Worm (Caenorhabditis elegans) whole organism, mixed stage, embryonic: ENCODE data around the gene K08B5.1.

ENCODE experiments used
- bed-3 ChIP-seq: fragments of 200-800 bp; sonication (Bioruptor generic); optimal IDR thresholded peaks from 3 replicates; lab custom pipeline; 2018; ENCODE audit warnings: mild to moderate bottlenecking, missing genetic modification characterization, moderate library complexity, missing compliant biosample characterization
- ceh-39 ChIP-seq: fragments of 150-350 bp; optimal IDR thresholded peaks from 2 replicates; lab custom pipeline; 2014; ENCODE audit warnings: missing biosample characterization, missing genetic modification characterization
- ceh-83 ChIP-seq: fragments of 200-800 bp; sonication (Bioruptor generic); optimal IDR thresholded peaks from 2 replicates; lab custom pipeline; 2018; ENCODE audit warnings: mild to moderate bottlenecking, missing genetic modification characterization, missing compliant biosample characterization
- ces-1 ChIP-seq: fragments of 150-350 bp; optimal IDR thresholded peaks from 2 replicates; lab custom pipeline; 2014; ENCODE audit warnings: missing biosample characterization, missing genetic modification reagents, missing genetic modification characterization
- cnd-1 ChIP-seq: fragments of 200-800 bp; sonication (Bioruptor generic); optimal IDR thresholded peaks from 2 replicates; lab custom pipeline; 2018; ENCODE audit warnings: mild to moderate bottlenecking, missing genetic modification characterization, missing compliant biosample characterization
- drap-1 ChIP-seq: fragments of 200-800 bp; sonication (Bioruptor generic); optimal IDR thresholded peaks from 3 replicates; lab custom pipeline; 2018; ENCODE audit warnings: mild to moderate bottlenecking, missing genetic modification characterization, missing compliant biosample characterization
- elt-1 ChIP-seq: sonication (generic microtip); optimal IDR thresholded peaks from 2 replicates; lab custom pipeline; 2017; ENCODE audit warnings: missing genetic modification characterization, mild to moderate bottlenecking, missing compliant biosample characterization, antibody characterized with exemption, moderate library complexity, borderline replicate concordance; ENCODE audit not compliant: insufficient read depth
- elt-3 ChIP-seq: fragments of 150-350 bp; optimal IDR thresholded peaks from 2 replicates; lab custom pipeline; 2014; ENCODE audit warnings: missing biosample characterization, missing genetic modification characterization
- ham-2 ChIP-seq: fragments of 200-800 bp; sonication (Bioruptor generic); optimal IDR thresholded peaks from 2 replicates; lab custom pipeline; 2018; ENCODE audit warnings: mild to moderate bottlenecking, missing genetic modification characterization, missing compliant biosample characterization
- hlh-1 ChIP-seq: fragments of 150-350 bp; optimal IDR thresholded peaks from 2 replicates; lab custom pipeline; 2014; ENCODE audit warnings: missing biosample characterization, missing genetic modification reagents, missing genetic modification characterization
- lin-13 ChIP-seq: fragments of 150-350 bp; optimal IDR thresholded peaks from 2 replicates; lab custom pipeline; 2014; ENCODE audit warnings: missing biosample characterization, missing genetic modification characterization
- lsy-2 ChIP-seq: fragments of 150-350 bp; optimal IDR thresholded peaks from 2 replicates; lab custom pipeline; 2014; ENCODE audit warnings: missing biosample characterization, missing genetic modification characterization
- mep-1 ChIP-seq: fragments of 150-350 bp; optimal IDR thresholded peaks from 2 replicates; lab custom pipeline; 2017; ENCODE audit warnings: missing biosample characterization, missing genetic modification reagents, missing genetic modification characterization, inconsistent platforms
- nhr-12 ChIP-seq: fragments of 150-350 bp; optimal IDR thresholded peaks from 2 replicates; lab custom pipeline; 2014; ENCODE audit warnings: missing biosample characterization, missing genetic modification characterization
- nhr-2 ChIP-seq: fragments of 150-350 bp; optimal IDR thresholded peaks from 2 replicates; lab custom pipeline; 2014; ENCODE audit warnings: missing biosample characterization, missing genetic modification characterization
- nhr-237 ChIP-seq: fragments of 150-350 bp; optimal IDR thresholded peaks from 2 replicates; lab custom pipeline; 2014; ENCODE audit warnings: missing biosample characterization, missing genetic modification characterization
- nhr-28 ChIP-seq: fragments of 150-350 bp; optimal IDR thresholded peaks from 2 replicates; lab custom pipeline; 2014; ENCODE audit warnings: missing biosample characterization, missing genetic modification characterization
- nhr-76 ChIP-seq: sonication (generic microtip); optimal IDR thresholded peaks from 2 replicates; lab custom pipeline; 2017; ENCODE audit warnings: missing biosample characterization, missing genetic modification characterization
- pha-4 ChIP-seq: fragments of 150-350 bp; optimal IDR thresholded peaks from 2 replicates; lab custom pipeline; 2018; ENCODE audit warnings: missing biosample characterization, missing genetic modification reagents, missing genetic modification characterization
- sem-2 ChIP-seq: fragments of 200-800 bp; sonication (Bioruptor generic); optimal IDR thresholded peaks from 2 replicates; lab custom pipeline; 2018; ENCODE audit warnings: mild to moderate bottlenecking, missing genetic modification characterization, missing compliant biosample characterization
- snpc-4 ChIP-seq: fragments of 150-350 bp; optimal IDR thresholded peaks from 2 replicates; lab custom pipeline; 2014; ENCODE audit warnings: missing biosample characterization, missing genetic modification characterization
- sptf-1 ChIP-seq: sonication (generic microtip); optimal IDR thresholded peaks from 2 replicates; lab custom pipeline; 2017; ENCODE audit warnings: mild to moderate bottlenecking, missing genetic modification characterization, moderate library complexity, missing compliant biosample characterization
- tbx-8 ChIP-seq: fragments of 200-800 bp; sonication (Bioruptor generic); optimal IDR thresholded peaks from 2 replicates; lab custom pipeline; 2018; ENCODE audit warnings: mild to moderate bottlenecking, missing genetic modification characterization, moderate library complexity, missing compliant biosample characterization
- unc-120 ChIP-seq: sonication (generic microtip); optimal IDR thresholded peaks from 2 replicates; lab custom pipeline; 2017; ENCODE audit warnings: missing genetic modification characterization, missing compliant biosample characterization; ENCODE audit not compliant: poor library complexity, severe bottlenecking
- unc-39 ChIP-seq: fragments of 150-350 bp; optimal IDR thresholded peaks from 2 replicates; lab custom pipeline; 2014; ENCODE audit warnings: missing biosample characterization, missing genetic modification characterization
- unc-62 ChIP-seq: fragments of 150-350 bp; optimal IDR thresholded peaks from 2 replicates; lab custom pipeline; 2014; ENCODE audit warnings: missing biosample characterization, missing genetic modification reagents, missing genetic modification characterization
- zip-8 ChIP-seq: fragments of 150-350 bp; optimal IDR thresholded peaks from 2 replicates; lab custom pipeline; 2014; ENCODE audit warnings: missing biosample characterization, missing genetic modification characterization
- ztf-11 ChIP-seq: fragments of 150-350 bp; optimal IDR thresholded peaks from 2 replicates; lab custom pipeline; 2014; ENCODE audit warnings: missing biosample characterization, missing genetic modification characterization

Gene K08B5.1

DNA sequence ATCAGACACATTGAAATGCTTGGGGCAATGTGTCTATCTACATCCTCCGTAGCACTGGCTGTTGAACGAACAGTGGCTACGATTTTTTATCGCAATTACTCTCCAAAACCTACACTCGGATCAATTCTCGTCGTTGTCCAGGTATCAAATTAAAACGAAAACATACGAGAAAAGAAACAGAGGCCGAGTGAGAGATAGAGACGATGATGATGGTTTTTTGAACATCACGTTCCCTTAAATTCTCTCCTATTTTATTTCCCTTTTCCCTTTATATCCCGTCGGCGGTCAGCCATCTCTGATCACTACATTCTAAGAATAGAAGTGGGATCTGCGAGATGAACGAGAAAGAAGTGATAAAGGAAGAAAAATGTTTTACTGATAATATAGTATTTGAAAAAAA, 1.2 kb downstream of the K08B5.1 start:
- TF ChIP-seq lsy-2 (no peak), ztf-11 (tag; lab: Kevin White, UChicago) (no peak), mep-1 (tag; lab: Kevin White, UChicago) (no peak), bed-3 (no peak), ces-1 (GFP tag; lab: Kevin White, UChicago) (no peak), elt-3 (tag; lab: Kevin White, UChicago) (no peak), ceh-39 (no peak)

DNA sequence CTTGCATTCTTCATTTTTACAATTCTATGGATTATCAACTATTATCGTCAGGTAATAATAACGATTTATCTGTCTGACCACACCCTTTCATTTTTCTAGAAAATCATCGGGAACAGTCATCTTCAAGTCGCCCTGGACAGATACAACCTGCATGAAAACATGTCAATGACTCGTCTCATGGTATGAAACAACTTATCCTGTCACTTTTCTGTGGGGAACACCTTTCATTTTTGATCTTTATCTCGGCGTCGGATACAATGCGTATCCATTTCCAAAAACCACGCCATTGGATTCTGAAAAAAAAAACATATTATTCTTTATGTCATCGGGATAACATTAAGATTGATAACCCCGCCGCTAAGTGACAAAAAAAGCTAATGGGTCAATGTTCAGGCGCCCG, 2.7 kb downstream of the K08B5.1 start:
- TF ChIP-seq unc-120 (tag; lab: Kevin White, UChicago), result no peak
- no peak for TF ChIP-seq ceh-39
- no peak for TF ChIP-seq elt-1 (tag; lab: Kevin White, UChicago)

DNA sequence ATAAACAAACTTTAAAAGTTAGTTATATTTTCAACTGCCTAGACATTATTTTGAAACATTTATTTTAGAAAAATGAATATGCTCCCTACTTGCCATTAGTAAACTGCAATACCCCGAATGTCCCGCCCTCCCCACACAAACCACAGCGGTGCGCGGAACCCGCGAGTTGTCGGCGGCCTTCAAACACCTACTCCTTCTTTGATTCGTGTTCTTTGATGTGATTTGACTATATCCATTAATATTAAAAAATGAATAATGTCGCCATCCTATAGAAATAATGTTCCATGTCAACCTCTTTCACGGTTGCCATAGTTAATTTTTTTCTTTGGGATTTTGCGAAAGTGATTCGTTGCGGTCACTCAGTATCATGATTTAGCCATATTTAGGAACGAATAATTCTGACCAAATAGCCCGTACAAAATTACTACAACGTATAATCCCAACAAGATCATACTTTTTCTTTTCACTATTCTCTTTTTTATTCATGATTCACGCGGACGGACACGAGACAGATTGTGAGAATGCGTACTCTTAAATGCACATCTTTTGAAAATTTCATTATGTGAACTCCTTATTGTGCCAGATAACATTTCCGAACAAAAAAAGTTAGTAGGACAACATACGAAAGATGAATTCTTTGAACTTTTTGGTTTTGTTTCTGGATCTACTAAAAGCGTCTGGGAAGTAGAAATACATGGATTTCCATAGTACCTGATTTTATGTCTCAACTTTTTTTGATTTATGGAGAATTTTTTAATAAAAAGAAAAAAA, 6.5 kb downstream of the K08B5.1 start:
- TF ChIP-seq unc-39 (tag; lab: Kevin White, UChicago) (no peak), ceh-39 (peak; percentile 2)
- TF ChIP-seq, all 35 proteins: peak for 1

DNA sequence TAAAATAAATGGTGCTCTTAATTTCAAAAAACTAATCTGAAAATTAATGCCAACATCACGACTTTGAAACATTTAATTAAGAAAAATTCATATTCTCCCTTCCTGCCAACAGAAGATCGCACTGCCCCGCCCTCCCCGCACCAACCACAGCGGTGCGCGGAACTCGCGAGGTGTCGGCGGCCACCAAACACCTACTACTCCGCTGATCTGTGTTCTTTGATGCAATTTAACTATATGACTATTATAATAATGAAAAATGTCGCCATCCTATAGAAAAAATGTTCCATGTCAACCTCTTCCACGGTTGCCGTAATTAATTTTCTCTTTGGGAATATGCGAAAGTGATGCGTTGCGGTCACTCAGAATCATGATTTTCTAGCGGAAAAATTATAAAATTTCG, 7.5 kb downstream of the K08B5.1 start:
- TF ChIP-seq lin-13 (tag; lab: Kevin White, UChicago) (no peak), nhr-2 (no peak), ceh-83 (no peak), unc-39 (tag; lab: Kevin White, UChicago) (no peak), nhr-12 (tag; lab: Kevin White, UChicago) (no peak)

DNA sequence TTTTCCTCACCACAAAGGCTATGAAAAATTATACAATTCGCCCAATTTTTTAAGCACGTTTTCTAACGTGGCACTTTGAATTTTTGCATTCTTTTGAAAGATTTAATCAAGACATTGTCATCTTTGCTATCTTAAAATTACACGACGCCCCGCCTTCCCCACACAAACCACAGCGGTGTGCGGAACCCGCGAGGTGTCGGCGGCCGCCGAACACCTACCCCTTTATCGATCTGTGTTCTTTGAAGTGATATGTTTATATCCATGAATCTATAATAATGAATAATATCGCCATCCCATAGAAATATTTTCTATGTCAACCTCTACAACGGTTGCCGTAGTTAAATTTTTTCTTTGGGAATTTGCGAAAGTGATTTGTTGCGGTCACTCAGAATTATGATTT, 8.1 kb downstream of the K08B5.1 start:
- no peak for TF ChIP-seq nhr-12 (tag; lab: Kevin White, UChicago)
- no peak for TF ChIP-seq cnd-1 (tag; lab: Kevin White, UChicago)
- no peak for TF ChIP-seq elt-1 (tag; lab: Kevin White, UChicago)
- no peak for TF ChIP-seq hlh-1 (tag; lab: Kevin White, UChicago)
- no peak for TF ChIP-seq elt-3 (tag; lab: Kevin White, UChicago)
- TF ChIP-seq sem-2 (GFP tag; lab: Kevin White, UChicago), result no peak
- TF ChIP-seq nhr-76 (tag; lab: Kevin White, UChicago), result no peak
- no peak for TF ChIP-seq bed-3
- no peak for TF ChIP-seq ztf-11 (tag; lab: Kevin White, UChicago)
- no peak for TF ChIP-seq mep-1 (tag; lab: Kevin White, UChicago)
- no peak for TF ChIP-seq pha-4
- TF ChIP-seq unc-62 (GFP tag; lab: Kevin White, UChicago), result no peak
- TF ChIP-seq lsy-2, result no peak
- TF ChIP-seq nhr-2, result no peak
- TF ChIP-seq nhr-237, result no peak

DNA sequence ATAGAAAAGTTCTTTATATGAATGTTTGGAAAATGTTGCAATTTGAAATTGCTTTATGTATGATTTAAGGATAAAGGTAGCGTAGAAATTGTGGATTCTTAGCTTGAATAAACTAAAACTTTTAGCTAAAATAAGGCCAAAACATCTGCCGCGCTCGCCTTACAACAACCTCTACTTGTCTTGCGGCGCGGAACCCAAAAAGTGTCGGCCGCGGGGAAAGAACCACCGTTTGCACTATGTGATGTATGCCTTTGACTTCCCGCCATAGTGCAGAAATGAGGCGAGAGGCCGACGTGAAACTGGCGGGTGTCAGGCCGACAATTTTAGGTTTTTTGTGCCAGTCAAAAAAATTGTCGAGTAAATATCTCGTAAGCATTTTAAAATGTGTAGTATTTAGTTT, 13.6 kb downstream of the K08B5.1 start:
- TF ChIP-seq ham-2 (GFP tag; lab: Kevin White, UChicago) (no peak), mep-1 (tag; lab: Kevin White, UChicago) (no peak), zip-8 (tag; lab: Kevin White, UChicago) (no peak), snpc-4 (no peak), nhr-76 (tag; lab: Kevin White, UChicago) (no peak), nhr-2 (no peak), drap-1 (GFP tag; lab: Kevin White, UChicago) (no peak), unc-62 (GFP tag; lab: Kevin White, UChicago) (no peak), pha-4 (no peak), ztf-11 (tag; lab: Kevin White, UChicago) (no peak), sptf-1 (tag; lab: Kevin White, UChicago) (no peak), elt-3 (tag; lab: Kevin White, UChicago) (no peak), tbx-8 (GFP tag; lab: Kevin White, UChicago) (no peak), nhr-28 (no peak)
- TF ChIP-seq, all 35 proteins: peak for 0
